Fruit fly (Drosophila melanogaster): ENCODE data around the gene CG17991.
A peak's percentile ranks its signal among the peaks of the same experiment; 100 is the strongest.

The CG17991 gene

DNA sequence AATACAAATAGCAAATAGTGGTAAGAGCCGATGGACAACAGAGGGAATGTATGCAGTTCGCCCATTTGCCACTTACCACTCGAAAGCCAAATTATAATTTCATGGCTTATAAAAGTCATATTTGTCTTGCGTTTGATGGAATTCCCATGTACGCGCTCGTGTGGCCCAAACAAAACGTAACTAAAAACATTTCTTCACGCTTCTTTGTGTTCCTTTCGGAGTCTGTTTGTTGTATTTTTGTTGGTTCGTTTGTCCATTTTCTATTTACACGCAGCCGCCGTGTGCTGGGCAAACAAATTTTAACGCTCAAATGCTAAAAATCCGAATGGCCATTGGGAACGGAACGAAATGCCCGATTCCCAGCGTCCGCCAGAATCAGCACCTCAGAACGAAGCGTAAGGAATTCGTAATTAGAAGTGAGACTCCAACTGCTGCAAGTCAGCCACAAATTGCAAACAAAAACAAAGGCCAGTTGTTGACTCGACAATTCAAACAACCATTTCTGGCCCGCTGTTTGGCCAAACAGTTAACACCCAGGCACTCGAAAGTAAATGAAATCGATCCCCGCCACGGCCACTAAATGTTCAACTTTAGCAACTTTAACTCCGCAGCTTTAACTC is 32.2 kb upstream of the CG17991 start (continued):
- TF ChIP-seq CrebB (tag; optimal IDR thresholded peaks at IDR 0.05) (peak; percentile 47), CG1529 (GFP tag; optimal IDR thresholded peaks at IDR 0.05) (peak; percentile 5), CG11247 (GFP tag; IDR thresholded peaks at IDR 0.05) (0 out of 2 replicates have a peak, but pooled peaks have one; percentile 38), CG15479 (GFP tag; optimal IDR thresholded peaks at IDR 0.05) (peak; percentile 2), gsb (GFP tag; IDR thresholded peaks at IDR 0.05) (no peak), Adf1 (GFP tag; IDR thresholded peaks at IDR 0.05) (no peak), emc (GFP tag; optimal IDR thresholded peaks at IDR 0.05) (no peak), mld (GFP tag; IDR thresholded peaks at IDR 0.05; ENCODE audit: partially characterized antibody) (no peak), kni (GFP tag; optimal IDR thresholded peaks at IDR 0.05) (peak; percentile 89), Lim3 (GFP tag; IDR thresholded peaks at IDR 0.05) (no peak), CG4328 (GFP tag; optimal IDR thresholded peaks at IDR 0.05) (peak; percentile 57), Scr (GFP tag; IDR thresholded peaks at IDR 0.05; ENCODE audit: partially characterized antibody) (no peak), CG3995 (GFP tag; optimal IDR thresholded peaks at IDR 0.05) (no peak), HLH54F (GFP tag; optimal IDR thresholded peaks at IDR 0.05) (no peak), cato (GFP tag; optimal IDR thresholded peaks at IDR 0.05; ENCODE audit: borderline replicate concordance) (peak; percentile 28), gt (GFP tag; IDR thresholded peaks at IDR 0.05) (no peak), HmgD (GFP tag; optimal IDR thresholded peaks at IDR 0.05) (no peak), kah (GFP tag; optimal IDR thresholded peaks at IDR 0.05) (peak; percentile 17), CG18764 (GFP tag; optimal IDR thresholded peaks at IDR 0.05) (no peak), Poxn (GFP tag; IDR thresholded peaks at IDR 0.05) (no peak), CG14050 (GFP tag; IDR thresholded peaks at IDR 0.05) (no peak), da (GFP tag; optimal IDR thresholded peaks at IDR 0.05) (no peak), CG7372 (GFP tag; IDR thresholded peaks at IDR 0.05) (no peak), dati (GFP tag; IDR thresholded peaks at IDR 0.05) (no peak), Dref (GFP tag; IDR thresholded peaks at IDR 0.05) (no peak), CG14860 (GFP tag; IDR thresholded peaks at IDR 0.05; ENCODE audit: partially characterized antibody) (no peak), bigmax (GFP tag; optimal IDR thresholded peaks at IDR 0.05) (no peak), CG8281 (tag; optimal IDR thresholded peaks at IDR 0.05) (peak; percentile 22), YL-1 (GFP tag; optimal IDR thresholded peaks at IDR 0.05) (peak; percentile 18), eyg (GFP tag; optimal IDR thresholded peaks at IDR 0.05) (no peak), CkIIα-i1 (GFP tag; IDR thresholded peaks at IDR 0.05) (no peak), luna (GFP tag; optimal IDR thresholded peaks at IDR 0.05) (no peak), lab (GFP tag; optimal IDR thresholded peaks at IDR 0.05) (peak; percentile 56), gce (GFP tag; IDR thresholded peaks at IDR 0.05) (peak; percentile 70; the same call in 1 of the 3 replicates), CG7271 (tag; optimal IDR thresholded peaks at IDR 0.05) (peak; percentile 76), Rx (GFP tag; IDR thresholded peaks at IDR 0.05) (no peak), jumu (GFP tag; optimal IDR thresholded peaks at IDR 0.05) (no peak), ac (GFP tag; optimal IDR thresholded peaks at IDR 0.05) (peak; percentile 15), prd (optimal IDR thresholded peaks at IDR 0.05) (no peak), prd (GFP tag; IDR thresholded peaks at IDR 0.05) (peak; percentile 59), Trl (optimal IDR thresholded peaks at IDR 0.05) (no peak), Trl (GFP tag; optimal IDR thresholded peaks at IDR 0.05) (peak; percentile 58), Aef1 (GFP tag; IDR thresholded peaks at IDR 0.05) (no peak), ato (GFP tag; IDR thresholded peaks at IDR 0.05; ENCODE audit: partially characterized antibody) (no peak), Hr78 (GFP tag; optimal IDR thresholded peaks at IDR 0.05) (no peak), chinmo (GFP tag; IDR thresholded peaks at IDR 0.05; ENCODE audit: partially characterized antibody) (no peak), CG8924 (tag; optimal IDR thresholded peaks at IDR 0.05) (peak; percentile 42), aop (GFP tag; IDR thresholded peaks at IDR 0.05) (no peak), MBD-R2 (GFP tag; IDR thresholded peaks at IDR 0.05) (no peak), otp (GFP tag; IDR thresholded peaks at IDR 0.05) (peak; percentile 76; the same call in 2 of the 3 replicates), CG4617 (GFP tag; optimal IDR thresholded peaks at IDR 0.05; ENCODE audit: borderline replicate concordance) (no peak)
